Worm (Caenorhabditis elegans): ENCODE results near the gene tsg-101.

- TF ChIP-seq F55B11.4 (tag; optimal IDR thresholded peaks at IDR 0.05; ENCODE audit: borderline replicate concordance, insufficient read depth) (no peak), cebp-1 (GFP tag; IDR thresholded peaks at IDR 0.05) (no peak), cebp-1 (tag; optimal IDR thresholded peaks at IDR 0.05) (no peak), gei-17 (GFP tag; optimal IDR thresholded peaks at IDR 0.05) (no peak), ztf-3 (GFP tag; optimal IDR thresholded peaks at IDR 0.05) (no peak), F49E8.2 (tag; optimal IDR thresholded peaks at IDR 0.05; ENCODE audit: insufficient read depth) (no peak), athp-1 (tag; optimal IDR thresholded peaks at IDR 0.05) (no peak)
These were observed 7.3 kb upstream of the tsg-101 start for ce11 chrIV:3521710-3522109.
